Fruit fly (Drosophila melanogaster) whole organism, prepupa: ENCODE measurements around the gene CG43401.

Experiments
- CG10631 ChIP-seq: fragments of 200-800 bp; sonication (Bioruptor generic); optimal IDR thresholded peaks from 2 replicates; lab custom pipeline; 2016; ENCODE audit warnings: missing biosample characterization, missing genetic modification characterization
- CG10669 ChIP-seq: fragments of 200-800 bp; sonication (Bioruptor generic); optimal IDR thresholded peaks from 3 replicates; lab custom pipeline; 2018; ENCODE audit warnings: missing biosample characterization, mild to moderate bottlenecking, missing genetic modification characterization, moderate library complexity
- CG15336 ChIP-seq: fragments of 200-800 bp; sonication (Bioruptor generic); IDR thresholded peaks from 2 replicates; pipeline ENCODE4 v1.3.6; 2022; ENCODE audit warnings: missing biosample characterization, missing genetic modification characterization
- CG16779 ChIP-seq: fragments of 200-800 bp; sonication (Bioruptor generic); optimal IDR thresholded peaks from 3 replicates; lab custom pipeline; 2017; ENCODE audit warnings: missing biosample characterization, mild to moderate bottlenecking, missing genetic modification characterization
- CG31627 ChIP-seq: fragments of 200-800 bp; sonication (Bioruptor generic); optimal IDR thresholded peaks from 3 replicates; lab custom pipeline; 2016; ENCODE audit warnings: missing biosample characterization, missing genetic modification characterization
- CG32006 ChIP-seq: fragments of 200-800 bp; sonication (Bioruptor generic); optimal IDR thresholded peaks from 3 replicates; lab custom pipeline; 2017; ENCODE audit warnings: missing biosample characterization, mild to moderate bottlenecking, missing genetic modification characterization
- CG34406 ChIP-seq: fragments of 200-800 bp; sonication (Bioruptor generic); optimal IDR thresholded peaks from 3 replicates; lab custom pipeline; 2016; ENCODE audit warnings: missing biosample characterization, missing genetic modification characterization
- CG3919 ChIP-seq: fragments of 200-800 bp; sonication (Bioruptor generic); optimal IDR thresholded peaks from 3 replicates; lab custom pipeline; 2016; ENCODE audit warnings: missing biosample characterization, missing genetic modification characterization
- CG6163 ChIP-seq: fragments of 200-800 bp; sonication (Bioruptor generic); IDR thresholded peaks from 3 replicates; pipeline ENCODE4 v1.3.6; 2022; ENCODE audit warnings: missing biosample characterization, missing genetic modification characterization
- CG6276 ChIP-seq: fragments of 200-800 bp; sonication (Bioruptor generic); optimal IDR thresholded peaks from 2 replicates; lab custom pipeline; 2017; ENCODE audit warnings: missing biosample characterization, mild to moderate bottlenecking, missing genetic modification characterization
- CG6808 ChIP-seq: fragments of 200-800 bp; sonication (Bioruptor generic); optimal IDR thresholded peaks from 3 replicates; lab custom pipeline; 2017; ENCODE audit warnings: missing biosample characterization, missing genetic modification characterization, mild to moderate bottlenecking, moderate library complexity, missing genetic modification reagents
- CG8119 ChIP-seq: fragments of 200-800 bp; sonication (Bioruptor generic); IDR thresholded peaks from 3 replicates; pipeline ENCODE4 v1.3.6; 2022; ENCODE audit warnings: missing biosample characterization, missing genetic modification characterization
- CG8632 ChIP-seq: fragments of 200-800 bp; sonication (Bioruptor generic); optimal IDR thresholded peaks from 3 replicates; lab custom pipeline; 2016; ENCODE audit warnings: missing biosample characterization, missing genetic modification characterization
- CG9139 ChIP-seq: fragments of 200-800 bp; sonication (Bioruptor generic); optimal IDR thresholded peaks from 3 replicates; lab custom pipeline; 2017; ENCODE audit warnings: missing biosample characterization, mild to moderate bottlenecking, missing genetic modification characterization
- Eip75B ChIP-seq: fragments of 200-800 bp; sonication (Bioruptor generic); optimal IDR thresholded peaks from 3 replicates; lab custom pipeline; 2016; ENCODE audit warnings: missing biosample characterization, missing genetic modification characterization
- Eip78C ChIP-seq: fragments of 200-800 bp; sonication (Bioruptor generic); peaks from one replicate; lab custom pipeline; 2016; ENCODE audit warnings: missing biosample characterization, missing genetic modification characterization
- Ets21C ChIP-seq: fragments of 200-800 bp; sonication (Bioruptor generic); optimal IDR thresholded peaks from 3 replicates; lab custom pipeline; 2016; ENCODE audit warnings: missing biosample characterization, missing genetic modification characterization
- Ets96B ChIP-seq: fragments of 200-800 bp; optimal IDR thresholded peaks from 2 replicates; lab custom pipeline; 2019; ENCODE audit warnings: missing biosample characterization, mild to moderate bottlenecking, missing genetic modification characterization, moderate library complexity
- Gug ChIP-seq: fragments of 200-800 bp; sonication (Bioruptor generic); IDR thresholded peaks from 2 replicates; pipeline ENCODE4 v1.3.6; 2022; ENCODE audit warnings: missing biosample characterization, missing genetic modification characterization
- Hr39 ChIP-seq: fragments of 200-800 bp; sonication (Bioruptor generic); optimal IDR thresholded peaks from 2 replicates; lab custom pipeline; 2016; ENCODE audit warnings: missing biosample characterization, missing genetic modification characterization
- Hr4 ChIP-seq: fragments of 200-800 bp; sonication (Bioruptor generic); optimal IDR thresholded peaks from 3 replicates; lab custom pipeline; 2016; ENCODE audit warnings: missing biosample characterization, missing genetic modification characterization
- Lpt ChIP-seq: fragments of 200-800 bp; sonication (Bioruptor generic); optimal IDR thresholded peaks from 3 replicates; lab custom pipeline; 2016; ENCODE audit warnings: missing biosample characterization, missing genetic modification characterization
- Met ChIP-seq: fragments of 200-800 bp; sonication (Bioruptor generic); optimal IDR thresholded peaks from 3 replicates; lab custom pipeline; 2016; ENCODE audit warnings: missing biosample characterization, missing genetic modification characterization
- Smox ChIP-seq: fragments of 200-800 bp; sonication (Bioruptor generic); optimal IDR thresholded peaks from 3 replicates; lab custom pipeline; 2016; ENCODE audit warnings: missing biosample characterization, missing genetic modification characterization
- achi ChIP-seq: fragments of 200-800 bp; sonication (Bioruptor generic); optimal IDR thresholded peaks from 3 replicates; lab custom pipeline; 2016; ENCODE audit warnings: missing biosample characterization, missing genetic modification characterization
- acj6 ChIP-seq: fragments of 200-800 bp; sonication (Bioruptor generic); optimal IDR thresholded peaks from 3 replicates; lab custom pipeline; 2016; ENCODE audit warnings: missing biosample characterization, missing genetic modification characterization
- cyc ChIP-seq: fragments of 200-800 bp; sonication (Bioruptor generic); optimal IDR thresholded peaks from 3 replicates; lab custom pipeline; 2016; ENCODE audit warnings: missing biosample characterization, missing genetic modification characterization
- esn ChIP-seq: fragments of 200-800 bp; sonication (Bioruptor generic); optimal IDR thresholded peaks from 2 replicates; lab custom pipeline; 2016; ENCODE audit warnings: missing biosample characterization, mild to moderate bottlenecking, missing genetic modification characterization, moderate library complexity
- fd59A ChIP-seq: fragments of 200-800 bp; sonication (Bioruptor generic); optimal IDR thresholded peaks from 2 replicates; lab custom pipeline; 2017; ENCODE audit warnings: missing biosample characterization, mild to moderate bottlenecking, missing genetic modification characterization, missing genetic modification reagents
- fd85E ChIP-seq: fragments of 200-800 bp; sonication (Bioruptor generic); optimal IDR thresholded peaks from 3 replicates; lab custom pipeline; 2016; ENCODE audit warnings: missing biosample characterization, missing genetic modification characterization
- salr ChIP-seq, 2 experiments: fragments of 200-800 bp; sonication (Bioruptor generic); optimal IDR thresholded peaks; 3 replicates each; lab custom pipeline; 2016 to 2018; ENCODE audit warnings: missing biosample characterization in 2 of 2, missing genetic modification characterization in 2 of 2, mild to moderate bottlenecking in 1 of 2
- ss ChIP-seq, 2 experiments: fragments of 200-800 bp; sonication (Bioruptor generic); optimal IDR thresholded peaks; 2 replicates in 1 of 2; 3 replicates in 1 of 2; lab custom pipeline; 2017 to 2018; ENCODE audit warnings: mild to moderate bottlenecking in 2 of 2, missing biosample characterization in 2 of 2, missing genetic modification characterization in 2 of 2, moderate library complexity in 1 of 2
- svp ChIP-seq: fragments of 200-800 bp; sonication (Bioruptor generic); peaks from one replicate; lab custom pipeline; 2016; ENCODE audit warnings: missing biosample characterization, missing genetic modification characterization
- topi ChIP-seq: fragments of 200-800 bp; sonication (Bioruptor generic); optimal IDR thresholded peaks from 3 replicates; lab custom pipeline; 2016; ENCODE audit warnings: missing biosample characterization, missing genetic modification characterization

CG43401 gene

DNA sequence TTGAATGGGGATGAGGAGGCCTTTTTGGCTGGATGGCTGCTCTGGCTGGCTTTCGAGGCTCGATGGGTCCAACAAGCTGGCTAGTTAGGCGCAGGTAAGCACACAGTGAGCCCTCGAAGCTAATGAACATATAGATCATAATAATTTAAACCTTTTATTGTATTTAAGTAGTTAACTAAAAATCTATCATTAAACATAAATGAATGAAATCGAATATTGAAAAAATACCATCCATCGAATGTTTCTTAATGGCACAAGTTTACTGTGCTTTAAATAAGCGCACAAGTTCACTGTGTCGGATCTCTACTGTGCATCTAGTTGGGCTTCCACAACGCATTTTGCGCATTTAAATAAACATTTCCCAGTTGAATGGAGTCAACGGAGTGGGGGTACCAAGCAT, 31.1 kb downstream of the CG43401 start (continued):
- TF ChIP-seq CG9139 = no peak
- peak; percentile 23 for TF ChIP-seq fd59A
- no peak; the same call in 2 of the 3 replicates for TF ChIP-seq CG8119 (GFP tag; lab: Robert Waterston, UW)
- peak; percentile 13 for TF ChIP-seq cyc (GFP tag; lab: Kevin White, UChicago)
- peak; percentile 56 for TF ChIP-seq CG10669 (GFP tag; lab: Kevin White, UChicago)
- peak; percentile 86 for TF ChIP-seq Eip78C (GFP tag; lab: Kevin White, UChicago)
- TF ChIP-seq Smox = peak; percentile 22
- TF ChIP-seq CG3919 (GFP tag; lab: Kevin White, UChicago) = peak; percentile 57
- TF ChIP-seq CG10631 (GFP tag; lab: Kevin White, UChicago) = peak; percentile 67
- peak; percentile 54 for TF ChIP-seq Eip75B
- no peak for TF ChIP-seq fd85E
- TF ChIP-seq CG6808 (GFP tag; lab: Kevin White, UChicago) = peak; percentile 40
- TF ChIP-seq Hr4 (GFP tag; lab: Kevin White, UChicago) = peak; percentile 41
- peak; percentile 38 for TF ChIP-seq acj6 (GFP tag; lab: Kevin White, UChicago)
- peak; percentile 2 for TF ChIP-seq Met (GFP tag; lab: Kevin White, UChicago)

- TF ChIP-seq cyc (GFP tag; lab: Kevin White, UChicago) (no peak), CG16779 (no peak), esn (GFP tag; lab: Kevin White, UChicago) (no peak), CG8632 (GFP tag; lab: Kevin White, UChicago) (no peak), topi (GFP tag; lab: Kevin White, UChicago) (no peak), ss (GFP tag; optimal IDR thresholded peaks at IDR 0.05; lab: Kevin White, UChicago) (peak in 1 of 2 experiments; percentile 69), Lpt (no peak), svp (GFP tag; lab: Kevin White, UChicago) (no peak), Smox (no peak), Gug (no peak), CG15336 (GFP tag; lab: Robert Waterston, UW) (0 out of 2 replicates have a peak, but pooled peaks have one; percentile 12), salr (GFP tag; optimal IDR thresholded peaks at IDR 0.05; lab: Kevin White, UChicago) (no peak), Eip78C (GFP tag; lab: Kevin White, UChicago) (peak; percentile 45), CG6808 (GFP tag; lab: Kevin White, UChicago) (no peak)
Measured at dm6 chr2L:1460463-1461219, 32.4 kb downstream of the CG43401 start.

DNA sequence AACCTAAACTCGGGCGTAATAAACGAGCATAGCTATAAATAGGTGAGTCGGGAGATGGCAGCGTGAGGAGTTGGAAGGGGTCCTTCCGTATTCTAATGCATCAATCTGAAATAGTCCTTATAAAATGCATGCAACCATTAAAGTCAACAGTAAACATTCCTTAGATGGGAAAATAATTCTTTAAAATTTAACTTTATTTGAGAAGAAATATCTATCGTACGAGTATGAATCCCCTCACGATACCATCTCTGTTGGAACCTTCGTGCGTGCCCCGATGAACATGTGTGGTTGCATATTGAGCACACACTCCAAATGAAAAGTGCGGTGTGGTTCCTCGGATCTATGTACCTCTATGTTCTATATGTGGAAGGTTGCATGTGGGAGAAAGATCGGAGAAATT, 33.9 kb downstream of the CG43401 start:
- peak; percentile 62 for TF ChIP-seq svp (GFP tag; lab: Kevin White, UChicago)
- TF ChIP-seq fd85E = no peak

DNA sequence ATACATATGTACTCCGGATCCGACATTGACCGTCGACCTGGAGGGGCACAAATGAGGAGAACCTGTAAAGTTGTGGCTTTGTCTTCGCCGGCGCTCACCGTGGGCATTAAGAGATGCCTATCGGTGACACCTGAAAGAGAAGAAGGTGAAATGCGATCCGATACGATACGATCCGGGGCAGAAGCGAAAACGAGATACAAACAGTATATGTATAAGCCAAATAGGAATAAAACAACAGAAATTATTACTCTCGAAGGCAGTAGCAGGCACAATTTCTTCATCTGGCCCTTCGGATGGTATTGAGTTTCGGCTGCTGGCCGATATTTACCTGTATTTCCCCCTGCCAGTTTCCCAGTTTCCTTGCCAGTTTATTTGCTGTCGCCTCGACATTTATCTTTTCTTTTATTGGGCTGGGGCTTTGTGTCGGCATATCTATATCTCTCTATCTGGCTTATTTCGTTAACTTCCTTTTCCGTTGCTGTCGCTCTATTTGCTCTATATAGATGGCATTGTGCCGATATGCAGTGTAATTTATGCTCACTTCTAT, 35.2 kb downstream of the CG43401 start:
- peak; percentile 16 for TF ChIP-seq Eip78C (GFP tag; lab: Kevin White, UChicago)
- TF ChIP-seq svp (GFP tag; lab: Kevin White, UChicago) = peak; percentile 14
- no peak for TF ChIP-seq CG6276 (GFP tag; lab: Kevin White, UChicago)
- TF ChIP-seq CG3919 (GFP tag; lab: Kevin White, UChicago) = no peak

- TF ChIP-seq Ets21C (no peak), CG16779 (no peak), Eip78C (GFP tag; lab: Kevin White, UChicago) (peak; percentile 61), CG6808 (GFP tag; lab: Kevin White, UChicago) (no peak), achi (peak; percentile 11), Hr39 (no peak), CG6163 (GFP tag; lab: Robert Waterston, UW) (0 out of 3 replicates have a peak, but pooled peaks have one; percentile 23), CG31627 (no peak), CG34406 (no peak), CG8632 (GFP tag; lab: Kevin White, UChicago) (no peak), cyc (GFP tag; lab: Kevin White, UChicago) (no peak), Ets96B (tag; lab: Kevin White, UChicago) (peak; percentile 27), CG32006 (no peak), acj6 (GFP tag; lab: Kevin White, UChicago) (no peak)
- TF ChIP-seq, all 60 proteins: peak for 4
Measured at dm6 chr2L:1470009-1470408, 41.7 kb downstream of the CG43401 start.
